Worm (Caenorhabditis elegans) whole organism, L4 larva: ENCODE results near the gene memo-1.
A peak's percentile ranks its signal among the peaks of the same experiment; 100 is the strongest.

ENCODE experiments used
- F10B5.3 ChIP-seq: sonication (generic microtip); optimal IDR thresholded peaks from 2 replicates; lab custom pipeline; 2016; ENCODE audit warnings: mild to moderate bottlenecking, missing genetic modification characterization, missing compliant biosample characterization
- F49E8.2 ChIP-seq: sonication (generic microtip); optimal IDR thresholded peaks from 2 replicates; lab custom pipeline; 2016; ENCODE audit warnings: missing compliant biosample characterization, mild to moderate bottlenecking, missing genetic modification characterization, borderline replicate concordance
- aha-1 ChIP-seq: fragments of 150-350 bp; peaks from one replicate; lab custom pipeline; 2014; ENCODE audit warnings: missing biosample characterization, missing genetic modification characterization
- ceh-28 ChIP-seq: fragments of 150-350 bp; optimal IDR thresholded peaks from 2 replicates; lab custom pipeline; 2014; ENCODE audit warnings: missing biosample characterization, missing genetic modification reagents, missing genetic modification characterization
- ceh-62 ChIP-seq: sonication (generic microtip); optimal IDR thresholded peaks from 2 replicates; lab custom pipeline; 2017; ENCODE audit warnings: missing biosample characterization, missing genetic modification characterization
- ceh-82 ChIP-seq: sonication (generic microtip); optimal IDR thresholded peaks from 2 replicates; lab custom pipeline; 2017; ENCODE audit warnings: missing biosample characterization, missing genetic modification characterization
- ctbp-1 ChIP-seq: fragments of 200-800 bp; sonication (Bioruptor generic); IDR thresholded peaks from 2 replicates; pipeline ENCODE4 v1.3.6; 2022; ENCODE audit warnings: missing genetic modification reagents, missing genetic modification characterization, missing compliant biosample characterization
- daf-16 ChIP-seq, 3 experiments: sonication (generic microtip); optimal IDR thresholded peaks; 2 replicates each; lab custom pipeline; 2016 to 2017; ENCODE audit warnings: missing genetic modification characterization in 3 of 3, missing genetic modification reagents in 3 of 3, mild to moderate bottlenecking in 2 of 3, missing compliant biosample characterization in 2 of 3, missing biosample characterization in 1 of 3, moderate library complexity in 1 of 3
- dmd-6 ChIP-seq: fragments of 200-800 bp; sonication (Bioruptor generic); IDR thresholded peaks from 2 replicates; pipeline ENCODE4 v1.3.6; 2022; ENCODE audit warnings: missing genetic modification reagents, missing genetic modification characterization, missing compliant biosample characterization
- dmd-9 ChIP-seq: fragments of 200-800 bp; sonication (Bioruptor generic); IDR thresholded peaks from 2 replicates; pipeline ENCODE4 v1.3.6; 2022; ENCODE audit warnings: missing genetic modification reagents, missing genetic modification characterization, missing compliant biosample characterization
- dve-1 ChIP-seq: sonication (generic microtip); optimal IDR thresholded peaks from 2 replicates; lab custom pipeline; 2017; ENCODE audit warnings: antibody characterized with exemption, mild to moderate bottlenecking, missing genetic modification characterization, missing compliant biosample characterization; ENCODE audit not compliant: insufficient read depth
- egl-27 ChIP-seq: sonication (generic microtip); optimal IDR thresholded peaks from 3 replicates; lab custom pipeline; 2017; ENCODE audit warnings: missing biosample characterization, missing genetic modification reagents, missing genetic modification characterization
- gei-8 ChIP-seq: fragments of 200-800 bp; sonication (Bioruptor generic); optimal IDR thresholded peaks from 2 replicates; lab custom pipeline; 2018; ENCODE audit warnings: mild to moderate bottlenecking, missing genetic modification characterization, missing compliant biosample characterization
- hlh-11 ChIP-seq: fragments of 200-800 bp; sonication (Bioruptor generic); optimal IDR thresholded peaks from 2 replicates; lab custom pipeline; 2018; ENCODE audit warnings: mild to moderate bottlenecking, missing genetic modification characterization, missing compliant biosample characterization
- hmg-1.1 ChIP-seq: fragments of 200-800 bp; sonication (Bioruptor generic); IDR thresholded peaks from 2 replicates; pipeline ENCODE4 v1.3.6; 2022; ENCODE audit warnings: missing genetic modification reagents, missing genetic modification characterization, missing compliant biosample characterization
- jun-1 ChIP-seq: fragments of 150-350 bp; optimal IDR thresholded peaks from 2 replicates; lab custom pipeline; 2014; ENCODE audit warnings: missing biosample characterization, missing genetic modification reagents, missing genetic modification characterization
- lin-13 ChIP-seq: fragments of 150-350 bp; optimal IDR thresholded peaks from 2 replicates; lab custom pipeline; 2014; ENCODE audit warnings: missing biosample characterization, missing genetic modification reagents, missing genetic modification characterization
- lin-38 ChIP-seq: fragments of 200-800 bp; sonication (Bioruptor generic); IDR thresholded peaks from 2 replicates; pipeline ENCODE4 v1.3.6; 2022; ENCODE audit warnings: missing genetic modification reagents, missing genetic modification characterization, missing compliant biosample characterization
- mes-2 ChIP-seq: sonication (generic microtip); optimal IDR thresholded peaks from 2 replicates; lab custom pipeline; 2016; ENCODE audit warnings: missing genotype, mild to moderate bottlenecking, missing genetic modification characterization, missing compliant biosample characterization; ENCODE audit not compliant: poor library complexity, severe bottlenecking
- nhr-11 ChIP-seq: fragments of 150-350 bp; optimal IDR thresholded peaks from 2 replicates; lab custom pipeline; 2014; ENCODE audit warnings: missing biosample characterization, missing genetic modification characterization
- nhr-111 ChIP-seq: fragments of 200-800 bp; sonication (Bioruptor generic); optimal IDR thresholded peaks from 2 replicates; lab custom pipeline; 2018; ENCODE audit warnings: mild to moderate bottlenecking, missing genetic modification characterization, missing compliant biosample characterization
- nhr-237 ChIP-seq: sonication (generic microtip); optimal IDR thresholded peaks from 2 replicates; lab custom pipeline; 2017; ENCODE audit warnings: missing biosample characterization, missing genetic modification characterization
- nhr-28 ChIP-seq: fragments of 150-350 bp; optimal IDR thresholded peaks from 2 replicates; lab custom pipeline; 2014; ENCODE audit warnings: missing biosample characterization, missing genetic modification characterization
- nhr-6 ChIP-seq: fragments of 150-350 bp; optimal IDR thresholded peaks from 2 replicates; lab custom pipeline; 2014; ENCODE audit warnings: missing biosample characterization, missing genetic modification characterization
- pha-4 ChIP-seq, 2 experiments: fragments of 150-350 bp in 1 of 2; fragments of 200-800 bp in 1 of 2; sonication (Bioruptor generic) in 1 of 2; IDR thresholded peaks in 1 of 2; optimal IDR thresholded peaks in 1 of 2; 2 replicates each; pipeline versions ENCODE4 v1.3.6 to Lab custom; 2014 to 2022; ENCODE audit warnings: missing genetic modification characterization in 2 of 2, missing genetic modification reagents in 2 of 2, missing biosample characterization in 1 of 2, missing compliant biosample characterization in 1 of 2
- pqm-1 ChIP-seq: sonication (generic microtip); optimal IDR thresholded peaks from 2 replicates; lab custom pipeline; 2017; ENCODE audit warnings: missing biosample characterization, missing genetic modification characterization
- rbr-2 ChIP-seq: sonication (generic microtip); optimal IDR thresholded peaks from 2 replicates; lab custom pipeline; 2016; ENCODE audit warnings: missing genotype, missing genetic modification characterization, missing compliant biosample characterization
- snpc-4 ChIP-seq: fragments of 150-350 bp; optimal IDR thresholded peaks from 2 replicates; lab custom pipeline; 2014; ENCODE audit warnings: missing biosample characterization, missing genetic modification characterization
- unc-62 ChIP-seq, 3 experiments: fragments of 150-350 bp in 1 of 3; sonication (generic microtip); optimal IDR thresholded peaks in 2 of 3; peaks in 1 of 3; 1 replicate in 1 of 3; 2 replicates in 2 of 3; lab custom pipeline; 2014 to 2017; ENCODE audit warnings: missing biosample characterization in 3 of 3, missing genetic modification characterization in 3 of 3, missing genetic modification reagents in 3 of 3, missing genotype in 1 of 3
- zfp-2 ChIP-seq: sonication (generic microtip); optimal IDR thresholded peaks from 2 replicates; lab custom pipeline; 2016; ENCODE audit warnings: mild to moderate bottlenecking, missing genetic modification characterization, missing compliant biosample characterization

Gene memo-1

ce11 chrV:7847170-7847569 lies at the start of gene memo-1:
Gene memo-1, minus strand, starts transcription at chrV:7847171.
- TF ChIP-seq aha-1 (tag; lab: Kevin White, UChicago) (peak; percentile 33), lin-38 (GFP tag; lab: Robert Waterston, UW) (0 out of 2 replicates have a peak, but pooled peaks have one; percentile 17), nhr-6 (no peak), F49E8.2 (tag; lab: Kevin White, UChicago) (no peak), dmd-6 (GFP tag; lab: Robert Waterston, UW) (0 out of 2 replicates have a peak, but pooled peaks have one; percentile 9), nhr-28 (tag; lab: Kevin White, UChicago) (no peak), unc-62 (GFP tag; optimal IDR thresholded peaks at IDR 0.05 in 1 of 2; lab: Kevin White, UChicago) (peak in 1 of 2 experiments; percentile 89), unc-62 (tag; optimal IDR thresholded peaks at IDR 0.05; lab: Kevin White, UChicago) (no peak)

- TF ChIP-seq hlh-11 (tag; lab: Kevin White, UChicago) = peak; percentile 25
- peak; percentile 47 for TF ChIP-seq nhr-11 (tag; lab: Kevin White, UChicago)
- no peak for TF ChIP-seq jun-1 (tag; lab: Kevin White, UChicago)
- TF ChIP-seq daf-16 (GFP tag; optimal IDR thresholded peaks at IDR 0.05; lab: Kevin White, UChicago) = peak in 1 of 2 experiments; percentile 58
- no peak for TF ChIP-seq daf-16 (tag; optimal IDR thresholded peaks at IDR 0.05; lab: Kevin White, UChicago)
- TF ChIP-seq unc-62 (GFP tag; optimal IDR thresholded peaks at IDR 0.05 in 1 of 2; lab: Kevin White, UChicago) = peak in 1 of 2 experiments; percentile 44
- TF ChIP-seq unc-62 (tag; optimal IDR thresholded peaks at IDR 0.05; lab: Kevin White, UChicago) = no peak
- TF ChIP-seq pqm-1 (tag; lab: Kevin White, UChicago) = no peak
Measured at ce11 chrV:7893812-7894381, 46.9 kb upstream of the memo-1 start, which contains the start of gene F40A3.6. Gene F40A3.6, minus strand, starts transcription at chrV:7893862.

- TF ChIP-seq aha-1 (tag; lab: Kevin White, UChicago) (peak; percentile 29), gei-8 (GFP tag; lab: Kevin White, UChicago) (no peak), jun-1 (tag; lab: Kevin White, UChicago) (no peak), ceh-28 (tag; lab: Kevin White, UChicago) (no peak), ceh-82 (no peak), F10B5.3 (tag; lab: Kevin White, UChicago) (no peak), unc-62 (GFP tag; optimal IDR thresholded peaks at IDR 0.05 in 1 of 2; lab: Kevin White, UChicago) (peak in 1 of 2 experiments; percentile 32), unc-62 (tag; optimal IDR thresholded peaks at IDR 0.05; lab: Kevin White, UChicago) (no peak), dve-1 (tag; lab: Kevin White, UChicago) (no peak), zfp-2 (no peak), daf-16 (GFP tag; optimal IDR thresholded peaks at IDR 0.05; lab: Kevin White, UChicago) (no peak), daf-16 (tag; optimal IDR thresholded peaks at IDR 0.05; lab: Kevin White, UChicago) (no peak), hmg-1.1 (no peak), ceh-62 (tag; lab: Kevin White, UChicago) (no peak), lin-13 (GFP tag; lab: Kevin White, UChicago) (no peak), nhr-111 (GFP tag; lab: Kevin White, UChicago) (no peak), hlh-11 (tag; lab: Kevin White, UChicago) (no peak), rbr-2 (tag; lab: Kevin White, UChicago) (no peak), snpc-4 (tag; lab: Kevin White, UChicago) (no peak)
Measured at ce11 chrV:7891230-7891629, 44.3 kb upstream of the memo-1 start, which contains the start of gene F40A3.1. Gene F40A3.1, plus strand, starts transcription at chrV:7891530.

- TF ChIP-seq hlh-11 (tag; lab: Kevin White, UChicago) (peak; percentile 54), ctbp-1 (GFP tag; lab: Robert Waterston, UW) (no peak), daf-16 (GFP tag; optimal IDR thresholded peaks at IDR 0.05; lab: Kevin White, UChicago) (no peak), daf-16 (tag; optimal IDR thresholded peaks at IDR 0.05; lab: Kevin White, UChicago) (peak; percentile 69), nhr-28 (tag; lab: Kevin White, UChicago) (peak; percentile 37), nhr-237 (tag; lab: Kevin White, UChicago) (no peak), ceh-62 (tag; lab: Kevin White, UChicago) (no peak), egl-27 (no peak), rbr-2 (tag; lab: Kevin White, UChicago) (no peak), mes-2 (tag; lab: Kevin White, UChicago) (peak; percentile 22), dmd-9 (GFP tag; lab: Robert Waterston, UW) (no peak), nhr-6 (peak; percentile 9), dve-1 (tag; lab: Kevin White, UChicago) (peak; percentile 43), dmd-6 (GFP tag; lab: Robert Waterston, UW) (peak; percentile 45), pha-4 (GFP tag; IDR thresholded peaks at IDR 0.05; lab: Robert Waterston, UW) (no peak), pha-4 (tag; optimal IDR thresholded peaks at IDR 0.05; lab: Kevin White, UChicago) (no peak), hmg-1.1 (no peak), pqm-1 (tag; lab: Kevin White, UChicago) (peak; percentile 80)
Measured at ce11 chrV:7888036-7888435, 41.1 kb upstream of the memo-1 start.
